Fruit fly (Drosophila melanogaster): ENCODE data around the gene polybromo.

The polybromo gene

DNA sequence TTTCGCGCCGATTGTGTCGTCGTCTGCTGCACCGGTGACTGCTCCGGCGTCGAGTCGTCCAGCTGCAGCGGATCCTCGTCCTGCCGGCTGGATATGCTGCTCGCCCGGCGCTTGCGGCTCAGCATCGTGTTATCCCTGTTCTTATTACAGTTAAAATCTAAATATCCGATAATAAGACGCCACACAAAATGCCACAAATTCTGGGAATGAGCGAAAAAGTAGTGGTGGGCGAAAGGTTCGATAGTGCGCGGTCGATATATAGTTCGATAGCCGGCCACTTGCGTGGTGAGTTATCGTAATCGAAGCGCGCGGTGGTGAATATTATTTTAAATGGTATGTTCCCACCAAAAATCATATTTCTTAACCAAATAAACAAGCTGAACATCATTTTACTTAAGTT lies at the start of gene polybromo:
Gene polybromo, minus strand, starts transcription at position 212 of the 400 bp plus-strand sequence.
- no peak for TF ChIP-seq noc (tag; optimal IDR thresholded peaks at IDR 0.05)

DNA sequence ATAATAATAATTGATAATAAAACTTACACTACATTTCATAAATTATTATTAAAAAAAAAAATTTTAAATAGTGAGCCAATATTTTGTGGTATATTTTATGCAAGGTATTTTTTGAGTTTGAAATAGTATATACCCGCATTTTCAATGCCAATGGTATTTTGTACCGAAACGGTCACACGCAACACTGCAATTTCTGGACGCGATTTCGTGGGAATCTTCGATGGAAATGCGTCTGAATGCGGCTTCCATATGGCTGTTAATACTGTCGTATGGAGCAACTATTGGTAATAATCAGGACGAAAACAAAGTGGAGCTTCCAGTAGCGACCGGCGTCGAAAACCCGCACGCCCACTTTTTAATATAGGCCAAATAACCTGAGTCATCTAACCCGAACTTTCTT lies 46.4 kb upstream of the polybromo start, which contains the start of gene Nct:
Gene Nct, plus strand, starts transcription at position 173 of the 400 bp plus-strand sequence.
- TF ChIP-seq noc (tag; optimal IDR thresholded peaks at IDR 0.05): no peak

DNA sequence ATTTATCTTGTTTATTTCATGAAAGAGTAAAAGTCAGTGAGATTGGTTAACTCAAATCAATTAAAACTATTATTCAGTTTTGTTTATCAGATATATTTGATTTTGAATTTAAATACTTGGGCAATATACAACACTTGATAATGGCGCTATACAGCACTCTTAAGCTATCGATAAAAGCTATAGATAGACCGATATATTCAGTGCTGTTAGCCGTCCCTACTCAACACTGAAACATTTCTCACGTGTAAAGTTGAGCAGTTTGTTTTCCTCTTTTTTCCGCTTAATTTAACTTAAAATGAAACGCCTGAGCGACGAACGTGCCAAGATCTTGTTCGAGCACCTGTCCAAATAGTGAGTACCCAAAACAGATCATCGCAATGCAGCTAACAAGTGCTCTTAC lies 45.4 kb upstream of the polybromo start, which contains the start of gene CG7006:
Gene CG7006, plus strand, starts transcription at position 208 of the 400 bp plus-strand sequence.
- no peak for TF ChIP-seq noc (tag; optimal IDR thresholded peaks at IDR 0.05)

DNA sequence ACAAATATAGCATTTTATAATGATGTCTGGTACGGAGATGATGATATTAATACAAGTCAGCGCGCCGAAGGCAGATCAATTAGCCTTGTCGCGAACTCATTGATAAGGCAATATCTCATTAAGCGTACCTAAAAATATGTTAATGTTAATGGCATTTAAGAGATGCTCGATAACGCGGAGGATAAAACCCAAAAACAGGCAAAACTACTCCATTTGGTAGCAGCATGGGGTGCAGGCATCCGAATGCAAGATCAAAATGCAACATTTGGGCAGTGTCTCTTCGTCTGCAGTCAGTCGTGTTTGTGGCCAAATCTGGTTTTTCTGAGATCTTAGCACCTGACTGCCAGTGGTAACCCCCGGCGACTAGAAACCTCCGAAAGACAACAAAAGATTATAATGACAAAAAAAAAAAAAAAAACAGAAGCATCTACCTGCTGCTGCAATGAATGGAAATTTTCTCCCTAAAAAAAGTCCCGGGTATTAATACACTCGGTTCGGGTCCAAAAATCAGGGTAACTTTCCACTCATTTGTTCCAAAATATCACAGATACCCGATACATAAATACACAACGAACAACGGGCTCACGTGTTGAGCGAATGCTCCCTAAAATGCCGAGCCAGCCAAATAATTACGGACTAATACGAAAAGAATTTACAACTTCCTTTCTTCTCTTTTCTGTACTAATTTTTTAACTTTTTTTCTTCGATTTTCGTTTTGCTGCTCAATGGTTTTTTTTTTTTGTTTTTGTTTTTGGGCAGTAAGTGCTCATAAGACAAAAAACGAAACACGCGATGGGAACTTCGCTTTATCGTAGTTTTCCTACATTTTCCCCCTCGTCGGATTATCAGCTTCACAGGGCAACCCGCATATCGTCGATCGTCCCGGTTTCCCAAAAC lies 41.1 kb upstream of the polybromo start:
- no peak for TF ChIP-seq noc (tag; optimal IDR thresholded peaks at IDR 0.05)

DNA sequence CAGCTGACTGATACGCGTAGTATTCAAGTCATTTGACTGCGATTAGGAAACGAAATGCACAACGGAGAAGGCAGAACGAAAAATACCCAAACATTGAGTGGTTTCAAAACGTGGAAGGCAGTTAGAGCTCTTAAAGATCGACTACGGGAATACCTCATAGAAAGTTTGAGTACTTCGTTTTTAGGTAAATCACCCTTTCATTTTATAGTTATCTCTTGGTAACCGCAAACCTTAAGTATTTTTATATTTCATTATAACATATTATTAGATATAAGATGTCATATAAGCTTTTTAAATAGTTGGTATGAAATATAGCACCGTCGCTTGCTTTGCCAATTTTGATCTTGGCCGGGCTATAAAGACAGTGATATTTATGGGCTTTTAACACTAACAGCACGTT lies 40.1 kb upstream of the polybromo start:
- TF ChIP-seq noc (tag; optimal IDR thresholded peaks at IDR 0.05): peak; percentile 56

DNA sequence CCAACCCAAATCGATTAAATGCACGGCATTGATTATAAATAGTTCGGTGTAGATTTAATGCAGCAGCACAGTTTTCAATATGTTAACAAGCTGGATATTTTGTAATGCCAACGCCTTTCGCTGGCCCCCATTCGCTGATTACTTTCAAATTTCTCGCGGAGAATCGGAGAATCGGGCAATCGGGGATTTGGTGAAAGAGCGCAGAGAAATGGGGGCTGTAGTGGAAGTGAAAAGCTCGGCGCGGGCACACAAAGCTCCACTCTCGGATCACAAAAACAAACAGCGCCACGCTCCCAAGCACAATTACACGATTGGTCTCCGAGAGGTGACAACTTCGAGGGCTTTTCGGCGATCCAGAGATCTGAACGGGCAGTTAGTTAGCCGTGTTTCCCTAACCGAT lies 36.6 kb upstream of the polybromo start, which contains the start of gene Esp:
Gene Esp, plus strand, starts transcription at position 301 of the 400 bp plus-strand sequence.
- no peak for TF ChIP-seq noc (tag; optimal IDR thresholded peaks at IDR 0.05)

DNA sequence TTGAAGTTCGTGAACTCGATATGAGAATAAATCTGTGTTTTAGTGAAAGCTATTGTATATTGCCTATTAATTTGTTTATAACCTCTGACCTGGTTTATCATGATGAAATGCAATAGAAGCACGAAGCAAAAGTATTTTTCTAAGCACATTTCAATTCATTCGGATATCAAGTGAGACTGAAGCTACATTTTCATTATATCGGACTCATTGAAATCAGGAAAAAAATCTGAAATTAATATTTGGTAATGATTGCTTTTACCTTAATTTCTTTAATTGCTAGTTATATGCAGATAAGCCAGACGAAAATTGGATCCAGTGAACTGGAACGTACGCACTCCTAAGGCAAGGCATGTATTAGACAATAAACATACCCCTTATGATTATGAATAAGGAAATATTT lies 36.0 kb upstream of the polybromo start, which contains the start of gene CG33658:
Gene CG33658, minus strand, starts transcription at position 101 of the 400 bp plus-strand sequence.
- no peak for TF ChIP-seq noc (tag; optimal IDR thresholded peaks at IDR 0.05)

DNA sequence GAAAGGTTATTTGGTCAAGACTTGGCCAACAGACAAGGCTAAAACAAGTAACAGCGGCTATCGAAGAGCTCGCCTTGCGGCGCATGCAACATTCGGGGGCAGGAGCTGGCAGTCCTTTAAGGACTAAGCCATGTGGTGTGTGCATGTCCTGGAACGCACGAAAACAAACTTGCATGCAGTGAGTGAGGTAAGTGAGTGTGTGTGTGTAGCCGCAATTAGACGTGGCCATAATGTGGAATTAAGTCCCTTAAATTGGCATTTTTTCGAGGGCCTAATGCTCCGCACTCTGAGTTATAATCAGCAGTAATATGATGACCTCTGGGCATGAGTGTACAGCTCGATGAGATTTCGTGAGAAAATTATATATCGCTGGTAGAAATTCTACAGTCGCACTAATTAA lies 28.6 kb upstream of the polybromo start, which contains the start of gene sosie:
Gene sosie, plus strand, starts transcription at position 301 of the 400 bp plus-strand sequence.
- TF ChIP-seq noc (tag; optimal IDR thresholded peaks at IDR 0.05): no peak

DNA sequence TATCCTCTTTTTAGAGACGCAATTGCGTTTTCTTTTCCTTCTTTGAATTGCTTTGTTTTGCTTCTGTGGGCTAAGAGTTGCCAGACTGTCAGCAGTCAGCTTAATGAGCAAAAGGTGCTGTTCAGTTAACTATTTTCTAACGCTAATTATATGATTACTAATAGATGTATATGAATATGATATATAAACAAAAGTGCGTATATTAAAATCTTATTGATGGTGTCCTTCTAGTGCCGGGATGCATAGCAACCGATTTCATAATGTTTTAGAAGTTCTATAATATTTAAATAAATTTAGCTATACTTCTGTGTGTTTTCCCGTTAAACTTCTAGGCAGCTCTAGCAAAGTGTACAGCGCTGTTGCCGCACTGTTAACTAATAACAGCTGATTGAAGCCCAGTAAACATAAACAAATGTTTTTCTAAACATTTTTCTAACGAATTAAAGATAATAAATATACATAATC lies 24.9 kb upstream of the polybromo start, which contains the start of the genes Kaz and CG43273:
Gene Kaz, minus strand, starts transcription at position 73 of the 465 bp plus-strand sequence.
Gene CG43273, plus strand, starts transcription at position 415 of the 465 bp plus-strand sequence.
- TF ChIP-seq noc (tag; optimal IDR thresholded peaks at IDR 0.05): no peak

DNA sequence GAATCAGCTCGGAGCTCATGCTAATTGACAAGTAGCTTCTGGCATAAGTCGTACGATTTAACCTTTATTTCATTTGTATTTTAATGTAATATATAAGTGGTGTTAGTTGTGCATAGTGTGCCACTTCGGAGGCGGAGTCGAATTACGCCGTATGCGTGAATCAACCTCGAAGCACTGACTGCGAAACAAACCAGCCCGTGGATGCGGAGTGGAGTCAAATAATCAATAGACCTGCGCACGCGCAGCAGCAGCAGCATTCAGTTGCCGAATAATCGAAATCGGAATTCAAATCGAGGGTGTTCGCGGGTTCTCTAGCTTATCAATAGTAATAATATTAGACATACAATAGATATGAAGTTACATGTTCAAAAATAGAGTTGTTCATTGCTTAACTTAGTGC lies 23.2 kb upstream of the polybromo start, which contains the start of gene RabX4:
Gene RabX4, minus strand, starts transcription at position 176 of the 400 bp plus-strand sequence.
- TF ChIP-seq noc (tag; optimal IDR thresholded peaks at IDR 0.05): no peak

DNA sequence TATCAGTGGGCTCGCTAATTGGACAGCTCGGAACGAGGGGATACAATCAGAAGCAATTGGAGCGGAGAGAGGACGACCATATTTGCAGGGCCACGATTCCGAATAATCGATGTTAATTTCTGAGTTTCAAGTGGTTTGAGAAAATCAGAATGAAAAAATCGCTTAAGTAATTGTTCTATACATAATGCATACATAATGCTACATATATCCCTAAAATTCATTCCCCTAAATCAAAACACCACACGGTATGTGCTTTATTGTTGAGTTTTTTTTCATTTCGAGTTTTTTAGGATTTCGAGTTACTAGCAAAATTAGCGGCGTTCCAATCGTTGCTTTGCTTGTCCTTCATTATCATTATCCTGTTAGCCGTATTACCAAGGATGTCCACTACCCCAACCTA lies 20.5 kb upstream of the polybromo start, which contains the start of gene niki:
Gene niki, minus strand, starts transcription at position 101 of the 400 bp plus-strand sequence.
- no peak for TF ChIP-seq noc (tag; optimal IDR thresholded peaks at IDR 0.05)

DNA sequence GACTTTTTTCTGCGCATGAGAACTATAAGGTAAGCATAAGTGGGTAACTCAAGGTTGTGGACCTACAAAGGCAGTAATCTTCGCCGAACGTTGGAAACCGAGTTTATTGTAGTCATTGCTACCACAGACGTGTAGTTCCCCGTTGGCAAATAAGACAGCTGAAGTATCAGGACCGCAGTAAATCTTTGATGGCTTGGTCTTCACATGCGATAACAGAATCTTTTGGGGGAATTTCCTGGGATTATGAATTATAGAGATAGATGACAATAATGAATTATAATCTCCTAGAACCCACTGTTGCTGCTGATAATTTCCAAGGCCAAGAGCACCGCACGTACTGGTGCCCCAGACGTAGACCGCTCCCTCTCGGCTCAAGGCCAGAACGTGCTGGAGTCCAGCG lies 18.0 kb upstream of the polybromo start:
- no peak for TF ChIP-seq noc (tag; optimal IDR thresholded peaks at IDR 0.05)

DNA sequence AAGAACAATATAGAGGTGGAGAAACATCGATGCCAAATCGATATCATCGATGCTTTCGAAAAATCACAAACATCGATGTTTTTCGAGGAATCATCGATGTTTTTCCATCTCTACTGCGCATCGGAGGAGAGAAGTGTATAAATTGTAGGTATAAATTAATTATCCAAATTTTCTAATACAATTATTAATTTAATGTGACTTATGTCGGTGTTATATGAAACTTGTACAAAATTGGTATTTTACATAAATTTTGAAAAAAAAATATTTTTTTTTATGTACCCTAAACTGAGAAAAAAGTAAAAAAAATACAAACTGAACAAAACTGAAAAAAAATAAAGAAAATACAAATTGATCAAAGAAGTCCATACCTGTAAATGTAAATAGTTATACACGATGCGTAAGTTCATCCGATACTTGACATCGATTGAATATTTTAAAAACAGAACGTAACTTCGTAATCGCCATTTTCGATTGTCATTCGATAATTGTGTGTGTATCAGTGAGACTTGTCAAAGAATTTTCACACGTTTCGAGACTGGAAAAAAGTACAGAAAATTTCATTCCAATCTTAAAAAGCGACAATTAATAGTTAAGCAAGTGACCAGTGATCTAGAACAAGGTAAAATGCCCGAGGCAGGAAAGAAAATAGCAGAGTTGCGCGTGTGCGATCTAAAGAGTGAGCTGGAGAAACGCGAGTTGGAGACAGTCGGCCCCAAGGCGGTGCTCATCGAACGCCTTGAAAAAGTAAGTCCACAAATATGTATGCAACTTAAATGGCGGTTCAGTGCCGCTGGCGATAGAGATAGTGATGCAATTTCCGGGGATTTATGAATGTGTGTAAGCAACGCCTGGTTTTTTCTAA lies 12.2 kb upstream of the polybromo start, which contains the start of the genes CG5808 and Saf-B:
Gene CG5808, minus strand, starts transcription at position 15 of the 862 bp plus-strand sequence.
Gene Saf-B, plus strand, starts transcription at position 472 of the 862 bp plus-strand sequence.
- no peak for TF ChIP-seq noc (tag; optimal IDR thresholded peaks at IDR 0.05)

DNA sequence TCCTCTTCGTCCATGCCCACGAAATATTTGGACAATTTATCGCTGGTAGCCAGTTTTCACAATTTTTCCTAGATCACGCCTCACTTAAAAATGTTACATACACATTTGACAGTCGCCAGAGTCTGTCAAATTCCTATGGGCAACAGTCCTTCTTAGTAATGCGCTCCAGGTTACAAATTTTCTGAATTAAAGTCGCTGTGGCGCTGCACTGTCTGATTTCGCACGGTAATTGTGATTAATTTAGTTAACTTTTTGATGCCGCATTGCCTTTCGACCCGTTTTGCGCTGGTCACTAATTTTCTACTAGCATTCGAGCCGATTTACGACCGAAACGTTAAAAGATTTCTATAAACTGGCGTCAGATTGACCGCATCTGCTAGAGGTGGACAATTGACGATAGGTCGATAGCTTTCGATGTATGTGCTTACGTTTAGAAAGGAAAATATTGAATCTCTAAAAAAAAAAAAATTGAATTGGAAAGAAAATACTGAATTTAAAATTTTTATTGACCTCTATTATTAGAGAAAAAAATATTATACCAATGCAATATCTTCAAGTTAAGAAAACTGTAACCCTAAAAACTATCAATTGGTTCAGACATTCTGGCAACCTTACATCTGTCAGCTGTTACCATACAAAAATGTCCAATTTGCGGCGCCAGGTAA lies 8.7 kb upstream of the polybromo start, which contains the start of the genes lili and CG34150:
Gene lili, minus strand, starts transcription at position 376 of the 665 bp plus-strand sequence.
Gene CG34150, plus strand, starts transcription at position 626 of the 665 bp plus-strand sequence.
- peak; percentile 57 for TF ChIP-seq noc (tag; optimal IDR thresholded peaks at IDR 0.05)
